Fruit fly (Drosophila melanogaster): ENCODE results near the gene CG11262.

CG11262 gene

dm6 chr3L:13044335-13044814, 49.4 kb downstream of the CG11262 start, which contains the start of gene Syx13 (continued):
- TF ChIP-seq rib (GFP tag; IDR thresholded peaks at IDR 0.05): 0 out of 2 replicates have a peak, but pooled peaks have one; percentile 14
- peak; percentile 46 for TF ChIP-seq vvl (GFP tag; IDR thresholded peaks at IDR 0.05)
- no peak for TF ChIP-seq Chrac-16 (GFP tag; optimal IDR thresholded peaks at IDR 0.05)
- TF ChIP-seq CG5953 (GFP tag; IDR thresholded peaks at IDR 0.05): no peak
- TF ChIP-seq CG1603 (tag; optimal IDR thresholded peaks at IDR 0.05): peak; percentile 68
- 0 out of 2 replicates have a peak, but pooled peaks have one; percentile 22 for TF ChIP-seq CG32767 (GFP tag; IDR thresholded peaks at IDR 0.05)
- no peak for TF ChIP-seq CG11247 (GFP tag; IDR thresholded peaks at IDR 0.05)
- TF ChIP-seq slbo (GFP tag; IDR thresholded peaks at IDR 0.05): 0 out of 2 replicates have a peak, but pooled peaks have one; percentile 23
- TF ChIP-seq hth (optimal IDR thresholded peaks at IDR 0.05): no peak
- peak; percentile 65 for TF ChIP-seq CG17186 (GFP tag; optimal IDR thresholded peaks at IDR 0.05)
- TF ChIP-seq stwl (tag; optimal IDR thresholded peaks at IDR 0.05): peak; percentile 28
- peak; percentile 64 for TF ChIP-seq vnd (GFP tag; IDR thresholded peaks at IDR 0.05; ENCODE audit: partially characterized antibody)
- peak; percentile 27; the same call in 1 of the 3 replicates for TF ChIP-seq CG7357 (GFP tag; IDR thresholded peaks at IDR 0.05)
- peak; percentile 86 for TF ChIP-seq CG8478 (optimal IDR thresholded peaks at IDR 0.05)
- TF ChIP-seq CG7987 (GFP tag; optimal IDR thresholded peaks at IDR 0.05): peak; percentile 11
- TF ChIP-seq CG10274 (GFP tag; optimal IDR thresholded peaks at IDR 0.05): no peak
- peak; percentile 84 for TF ChIP-seq Opbp (GFP tag; IDR thresholded peaks at IDR 0.05; ENCODE audit: partially characterized antibody)
- no peak for TF ChIP-seq Ssrp (tag; optimal IDR thresholded peaks at IDR 0.05)
- TF ChIP-seq Dad (GFP tag; optimal IDR thresholded peaks at IDR 0.05): no peak
- TF ChIP-seq gfzf (GFP tag; optimal IDR thresholded peaks at IDR 0.05): peak; percentile 69
- TF ChIP-seq Stat92E (GFP tag; optimal IDR thresholded peaks at IDR 0.05): peak in 1 of 3 experiments; percentile 21
- no peak for TF ChIP-seq CG6175 (GFP tag; IDR thresholded peaks at IDR 0.05)
- TF ChIP-seq CG13894 (tag; optimal IDR thresholded peaks at IDR 0.05): peak; percentile 40
- TF ChIP-seq CG10543 (GFP tag; optimal IDR thresholded peaks at IDR 0.05): peak; percentile 80
- TF ChIP-seq CG14441 (GFP tag; IDR thresholded peaks at IDR 0.05): peak; percentile 8; the same call in 1 of the 2 replicates
- TF ChIP-seq Dp (GFP tag; optimal IDR thresholded peaks at IDR 0.05): peak; percentile 80
- TF ChIP-seq CG10209 (GFP tag; optimal IDR thresholded peaks at IDR 0.05): no peak
- TF ChIP-seq HHEX (GFP tag; optimal IDR thresholded peaks at IDR 0.05): peak; percentile 1
- peak; percentile 85 for TF ChIP-seq Bgb (GFP tag; IDR thresholded peaks at IDR 0.05; ENCODE audit: partially characterized antibody)
- no peak for TF ChIP-seq Mrtf (GFP tag; IDR thresholded peaks at IDR 0.05)
- TF ChIP-seq CG13287 (GFP tag; IDR thresholded peaks at IDR 0.05; ENCODE audit: partially characterized antibody): peak; percentile 79
- peak; percentile 73 for TF ChIP-seq hbn (GFP tag; IDR thresholded peaks at IDR 0.05; ENCODE audit: partially characterized antibody)
- TF ChIP-seq caup (GFP tag; optimal IDR thresholded peaks at IDR 0.05; ENCODE audit: severe bottlenecking): peak; percentile 24
- TF ChIP-seq Eip74EF (GFP tag; optimal IDR thresholded peaks at IDR 0.05): peak in 1 of 2 experiments; percentile 57
- no peak for TF ChIP-seq pan (optimal IDR thresholded peaks at IDR 0.05)
- TF ChIP-seq pan (GFP tag; optimal IDR thresholded peaks at IDR 0.05 in 1 of 2, IDR thresholded peaks at IDR 0.05 in 1 of 2): no peak
- TF ChIP-seq CG31388 (GFP tag; optimal IDR thresholded peaks at IDR 0.05): no peak
- TF ChIP-seq CG15514 (GFP tag; optimal IDR thresholded peaks at IDR 0.05): peak; percentile 68
- TF ChIP-seq tx (GFP tag; optimal IDR thresholded peaks at IDR 0.05): no peak
- peak; percentile 10 for TF ChIP-seq CG12299 (tag; optimal IDR thresholded peaks at IDR 0.05)
- no peak for TF ChIP-seq CG4424 (GFP tag; optimal IDR thresholded peaks at IDR 0.05)
- TF ChIP-seq sob (GFP tag; IDR thresholded peaks at IDR 0.05): 0 out of 2 replicates have a peak, but pooled peaks have one; percentile 51
- TF ChIP-seq cad (GFP tag; optimal IDR thresholded peaks at IDR 0.05): no peak
- TF ChIP-seq lmd (GFP tag; IDR thresholded peaks at IDR 0.05): no peak
- peak; percentile 66 for TF ChIP-seq nerfin-1 (tag; optimal IDR thresholded peaks at IDR 0.05)
- peak; percentile 10 for TF ChIP-seq cwo (GFP tag; optimal IDR thresholded peaks at IDR 0.05)
- no peak for TF ChIP-seq tio (GFP tag; optimal IDR thresholded peaks at IDR 0.05)
- TF ChIP-seq crol (GFP tag; IDR thresholded peaks at IDR 0.05): peak; percentile 92
- TF ChIP-seq fru (optimal IDR thresholded peaks at IDR 0.05): no peak
- no peak for TF ChIP-seq Six4 (GFP tag; optimal IDR thresholded peaks at IDR 0.05)

Data from whole organism, embryonic.